Fruit fly (Drosophila melanogaster): ENCODE measurements around the gene Ank2.

The Ank2 gene

DNA sequence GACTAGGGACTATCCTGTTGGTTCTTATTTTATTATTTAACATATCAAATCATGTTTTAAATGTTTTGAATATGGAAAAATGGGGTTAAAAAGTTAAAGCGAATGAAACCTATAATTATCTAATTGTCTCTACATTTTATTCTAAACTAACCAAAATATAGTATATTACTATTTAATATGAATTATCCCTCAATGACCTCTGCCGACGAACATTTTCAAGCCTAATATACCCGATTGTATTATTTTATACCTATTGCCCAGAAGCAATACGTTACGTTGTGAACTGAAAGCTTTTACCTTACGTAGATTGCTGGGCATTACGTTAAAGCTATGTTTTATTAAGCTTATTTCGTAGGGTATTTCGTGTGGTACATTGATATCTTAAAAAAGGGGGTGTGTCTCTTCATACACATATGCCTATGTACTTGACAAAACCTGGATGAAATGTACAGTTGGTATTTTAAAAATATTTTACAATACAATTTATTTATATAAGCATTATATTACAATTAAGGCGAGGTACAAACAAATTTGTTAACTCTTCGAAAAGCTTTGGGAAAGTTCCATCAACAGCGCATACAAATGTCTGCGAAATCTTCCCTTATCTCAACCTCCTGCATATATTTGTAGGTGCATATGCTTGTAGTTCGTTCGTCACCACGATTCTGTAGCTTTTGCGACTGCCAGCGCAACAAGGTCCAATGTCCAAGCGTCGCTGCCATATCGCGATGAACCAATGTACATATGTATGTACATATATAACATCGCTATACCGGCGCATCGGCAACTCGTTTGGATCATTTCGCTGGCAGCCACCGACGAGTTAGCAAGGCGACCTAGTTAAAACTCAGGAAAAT lies 594 bp upstream of the Ank2 start, which contains the start of gene Mcad (continued):
- TF ChIP-seq Eip78C (GFP tag) (peak; percentile 100), spab (GFP tag; optimal IDR thresholded peaks at IDR 0.05) (peak; percentile 94), CG6854 (GFP tag; optimal IDR thresholded peaks at IDR 0.05) (peak; percentile 96), Ets21C (GFP tag; optimal IDR thresholded peaks at IDR 0.05) (peak; percentile 89), CG32006 (GFP tag; optimal IDR thresholded peaks at IDR 0.05) (peak; percentile 99), pdm3 (GFP tag; optimal IDR thresholded peaks at IDR 0.05) (peak; percentile 96), CG6163 (GFP tag; IDR thresholded peaks at IDR 0.05) (peak; percentile 89), Met (GFP tag; optimal IDR thresholded peaks at IDR 0.05) (peak; percentile 96), CG34406 (GFP tag; optimal IDR thresholded peaks at IDR 0.05) (peak; percentile 98), cyc (GFP tag; optimal IDR thresholded peaks at IDR 0.05) (peak; percentile 92), CG8319 (GFP tag; optimal IDR thresholded peaks at IDR 0.05) (peak; percentile 87), CG4318 (GFP tag; optimal IDR thresholded peaks at IDR 0.05) (peak; percentile 97), eg (GFP tag; IDR thresholded peaks at IDR 0.05) (peak; percentile 90), Hr38 (GFP tag; optimal IDR thresholded peaks at IDR 0.05) (no peak), salr (GFP tag; optimal IDR thresholded peaks at IDR 0.05) (peak; percentile 92 to 97), fkh (GFP tag; optimal IDR thresholded peaks at IDR 0.05) (peak; percentile 46)

dm6 chr3L:7714301-7714946 lies 3.8 kb downstream of the Ank2 start:
- TF ChIP-seq fkh (GFP tag; optimal IDR thresholded peaks at IDR 0.05): peak; percentile 26
- no peak for TF ChIP-seq Ets96B (tag; optimal IDR thresholded peaks at IDR 0.05)
- no peak for TF ChIP-seq Eip75B (GFP tag; optimal IDR thresholded peaks at IDR 0.05)
- TF ChIP-seq ss (GFP tag; optimal IDR thresholded peaks at IDR 0.05): peak in 1 of 2 experiments; percentile 19

- TF ChIP-seq CG11294 (GFP tag; IDR thresholded peaks at IDR 0.05): no peak
- TF ChIP-seq Ets21C (GFP tag; optimal IDR thresholded peaks at IDR 0.05): no peak
- TF ChIP-seq CG4318 (GFP tag; optimal IDR thresholded peaks at IDR 0.05): no peak
- TF ChIP-seq CG32006 (GFP tag; optimal IDR thresholded peaks at IDR 0.05): no peak
- TF ChIP-seq CG16779 (tag; optimal IDR thresholded peaks at IDR 0.05): no peak
Observed at dm6 chr3L:7713378-7713777, 4.8 kb downstream of the Ank2 start.

DNA sequence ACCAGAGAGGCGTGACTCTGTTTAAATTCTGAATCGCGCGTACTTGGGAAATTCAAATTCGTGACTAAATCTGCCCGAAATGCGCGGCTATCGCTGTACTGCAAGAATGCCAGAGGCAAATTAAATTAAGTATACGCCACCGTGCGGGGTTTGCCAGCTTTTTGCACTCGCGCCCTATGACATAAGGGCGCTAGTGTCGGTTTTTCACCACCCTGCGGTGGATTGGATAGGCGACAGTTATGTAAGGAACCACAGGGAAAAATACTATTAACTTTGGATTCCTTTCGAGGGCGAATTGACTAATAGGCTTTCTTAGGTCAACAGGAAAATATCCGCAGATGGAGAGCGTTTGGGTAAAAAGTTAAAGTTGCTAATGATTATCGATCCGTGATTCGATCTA lies 22.6 kb downstream of the Ank2 start, which contains the start of gene CG44195:
CG44195 (minus strand) TSS at position 101 of the 400 bp plus-strand sequence.
- TF ChIP-seq acj6 (GFP tag; optimal IDR thresholded peaks at IDR 0.05): no peak
- TF ChIP-seq Hr4 (GFP tag; optimal IDR thresholded peaks at IDR 0.05): no peak
- TF ChIP-seq Hr38 (GFP tag; optimal IDR thresholded peaks at IDR 0.05): no peak
- no peak for TF ChIP-seq fkh (GFP tag; optimal IDR thresholded peaks at IDR 0.05)
- no peak for TF ChIP-seq lz (GFP tag; optimal IDR thresholded peaks at IDR 0.05)
- no peak for TF ChIP-seq Ets21C (GFP tag; optimal IDR thresholded peaks at IDR 0.05)
- TF ChIP-seq Eip75B (GFP tag; optimal IDR thresholded peaks at IDR 0.05): no peak
- no peak for TF ChIP-seq CG3032 (tag; optimal IDR thresholded peaks at IDR 0.05)
- no peak for TF ChIP-seq esn (GFP tag; optimal IDR thresholded peaks at IDR 0.05)
- no peak for TF ChIP-seq CG34406 (GFP tag; optimal IDR thresholded peaks at IDR 0.05)
- no peak for TF ChIP-seq vri (GFP tag; optimal IDR thresholded peaks at IDR 0.05)
- no peak for TF ChIP-seq Ets96B (tag; optimal IDR thresholded peaks at IDR 0.05)
- TF ChIP-seq CG8632 (GFP tag; optimal IDR thresholded peaks at IDR 0.05): no peak
- TF ChIP-seq CG15336 (GFP tag; IDR thresholded peaks at IDR 0.05): no peak
- no peak for TF ChIP-seq cyc (GFP tag; optimal IDR thresholded peaks at IDR 0.05)
- no peak for TF ChIP-seq net (GFP tag; optimal IDR thresholded peaks at IDR 0.05)
- TF ChIP-seq CG10669 (GFP tag; optimal IDR thresholded peaks at IDR 0.05): no peak
